Worm (Caenorhabditis elegans): ENCODE measurements around the gene K04F1.8.

ce11 chrV:1698400-1698799 is 31.4 kb downstream of the K04F1.8 start:
- TF ChIP-seq ZK546.5 (tag; optimal IDR thresholded peaks at IDR 0.05), result no peak
- TF ChIP-seq unc-62 (GFP tag; optimal IDR thresholded peaks at IDR 0.05 in 1 of 2), result no peak
- no peak for TF ChIP-seq unc-62 (tag; optimal IDR thresholded peaks at IDR 0.05)
- TF ChIP-seq rbr-2 (tag; optimal IDR thresholded peaks at IDR 0.05), result no peak
- TF ChIP-seq F44E2.7 (GFP tag; IDR thresholded peaks at IDR 0.05), result no peak
- no peak for TF ChIP-seq mep-1 (tag; optimal IDR thresholded peaks at IDR 0.05)
- no peak for TF ChIP-seq unc-39 (tag; optimal IDR thresholded peaks at IDR 0.05)
- no peak for TF ChIP-seq lin-15B (tag; optimal IDR thresholded peaks at IDR 0.05)
- no peak for TF ChIP-seq ceh-82 (tag; optimal IDR thresholded peaks at IDR 0.05)
- no peak for TF ChIP-seq jun-1 (tag; optimal IDR thresholded peaks at IDR 0.05)
- no peak for TF ChIP-seq nhr-76 (tag; optimal IDR thresholded peaks at IDR 0.05)
- no peak for TF ChIP-seq unc-130 (GFP tag; optimal IDR thresholded peaks at IDR 0.05)
- no peak for TF ChIP-seq daf-8 (GFP tag; IDR thresholded peaks at IDR 0.05)
- no peak for TF ChIP-seq nhr-25 (tag; optimal IDR thresholded peaks at IDR 0.05; ENCODE audit: borderline replicate concordance, insufficient read depth)
